Worm (Caenorhabditis elegans) whole organism, L3 larva: ENCODE results near the gene dnj-20.

Source experiments
- ZK546.5 ChIP-seq: sonication (generic microtip); optimal IDR thresholded peaks from 2 replicates; lab custom pipeline; 2017; ENCODE audit warnings: missing biosample characterization, missing genetic modification characterization
- ama-1 ChIP-seq: fragments of 150-350 bp; optimal IDR thresholded peaks from 2 replicates; lab custom pipeline; 2018
- ceh-9 ChIP-seq: sonication (generic microtip); optimal IDR thresholded peaks from 2 replicates; lab custom pipeline; 2018; ENCODE audit warnings: missing biosample characterization, missing genetic modification characterization
- egl-27 ChIP-seq: sonication (generic microtip); optimal IDR thresholded peaks from 4 replicates; lab custom pipeline; 2017; ENCODE audit warnings: missing biosample characterization, missing genetic modification reagents, missing genetic modification characterization
- jun-1 ChIP-seq: fragments of 150-350 bp; optimal IDR thresholded peaks from 2 replicates; lab custom pipeline; 2014; ENCODE audit warnings: missing biosample characterization, missing genetic modification reagents, missing genetic modification characterization
- nhr-12 ChIP-seq: fragments of 150-350 bp; optimal IDR thresholded peaks from 2 replicates; lab custom pipeline; 2014; ENCODE audit warnings: missing biosample characterization, missing genetic modification characterization
- nhr-67 ChIP-seq: fragments of 150-350 bp; optimal IDR thresholded peaks from 2 replicates; lab custom pipeline; 2014; ENCODE audit warnings: missing biosample characterization, missing genetic modification characterization
- nhr-77 ChIP-seq: fragments of 150-350 bp; optimal IDR thresholded peaks from 2 replicates; lab custom pipeline; 2014; ENCODE audit warnings: missing biosample characterization, missing genetic modification characterization
- unc-62 ChIP-seq: fragments of 150-350 bp; sonication (generic microtip); optimal IDR thresholded peaks from 4 replicates; lab custom pipeline; 2014; ENCODE audit warnings: missing biosample characterization, missing genetic modification reagents, missing genetic modification characterization
- ztf-11 ChIP-seq: fragments of 150-350 bp; optimal IDR thresholded peaks from 2 replicates; lab custom pipeline; 2014; ENCODE audit warnings: missing biosample characterization, missing genetic modification characterization

- no peak for TF ChIP-seq ztf-11 (tag; lab: Kevin White, UChicago)
- no peak for TF ChIP-seq ceh-9
- TF ChIP-seq nhr-77 (tag; lab: Kevin White, UChicago): no peak
- peak; percentile 41 for TF ChIP-seq ama-1
- no peak for TF ChIP-seq ZK546.5 (tag; lab: Kevin White, UChicago)
- TF ChIP-seq nhr-12 (tag; lab: Kevin White, UChicago): no peak
- TF ChIP-seq jun-1 (tag; lab: Kevin White, UChicago): peak; percentile 35
- no peak for TF ChIP-seq egl-27 (tag; lab: Kevin White, UChicago)
- TF ChIP-seq unc-62 (GFP tag; lab: Kevin White, UChicago): no peak
- no peak for TF ChIP-seq nhr-67 (tag; lab: Kevin White, UChicago)
Observed at ce11 chrII:9617039-9617901, 6.7 kb downstream of the dnj-20 start, which contains the start of gene hal-3.
